Fruit fly (Drosophila melanogaster) whole organism, embryonic: Measurements from ENCODE around the gene CG6749.

ENCODE experiments used
- Asciz ChIP-seq: fragments of 200-800 bp; sonication (Bioruptor generic); optimal IDR thresholded peaks from 2 replicates; lab custom pipeline; 2017; ENCODE audit warnings: missing biosample characterization, mild to moderate bottlenecking, missing genetic modification characterization, missing genetic modification reagents
- Blimp-1 ChIP-seq: fragments of 200-800 bp; sonication (Bioruptor generic); optimal IDR thresholded peaks from 3 replicates; lab custom pipeline; 2018; ENCODE audit warnings: missing biosample characterization, missing genetic modification characterization, mild to moderate bottlenecking, moderate library complexity, missing genetic modification reagents
- CG11504 ChIP-seq: fragments of 200-800 bp; sonication (Bioruptor generic); optimal IDR thresholded peaks from 3 replicates; lab custom pipeline; 2019; ENCODE audit warnings: missing biosample characterization, mild to moderate bottlenecking, missing genetic modification characterization, moderate library complexity
- CG12659 ChIP-seq: fragments of 200-800 bp; sonication (Bioruptor generic); optimal IDR thresholded peaks from 3 replicates; lab custom pipeline; 2017; ENCODE audit warnings: mild to moderate bottlenecking, missing biosample characterization, missing genetic modification reagents, missing genetic modification characterization
- CG14014 ChIP-seq: fragments of 200-800 bp; sonication (Bioruptor generic); IDR thresholded peaks from 2 replicates; pipeline ENCODE4 v1.3.6; 2022; ENCODE audit warnings: missing biosample characterization, missing genetic modification characterization
- CG14441 ChIP-seq: fragments of 200-800 bp; sonication (Bioruptor generic); IDR thresholded peaks from 2 replicates; pipeline ENCODE4 v1.3.6; 2022; ENCODE audit warnings: missing biosample characterization, missing genetic modification characterization
- CG15696 ChIP-seq: fragments of 200-800 bp; sonication (Bioruptor generic); optimal IDR thresholded peaks from 2 replicates; lab custom pipeline; 2019; ENCODE audit warnings: missing biosample characterization, mild to moderate bottlenecking, missing genetic modification characterization, moderate library complexity
- CG16813 ChIP-seq: fragments of 200-800 bp; sonication (Bioruptor generic); IDR thresholded peaks from 3 replicates; pipeline ENCODE4 v1.3.6; 2022; ENCODE audit warnings: missing biosample characterization, missing genetic modification characterization; ENCODE audit not compliant: partially characterized antibody
- CG17912 ChIP-seq: fragments of 200-800 bp; sonication (Bioruptor generic); optimal IDR thresholded peaks from 2 replicates; lab custom pipeline; 2018; ENCODE audit warnings: missing biosample characterization, mild to moderate bottlenecking, missing genetic modification characterization
- CG18599 ChIP-seq: fragments of 200-800 bp; sonication (Bioruptor generic); optimal IDR thresholded peaks from 3 replicates; lab custom pipeline; 2017; ENCODE audit warnings: missing biosample characterization, missing genetic modification characterization, mild to moderate bottlenecking, moderate library complexity, missing genetic modification reagents
- CG2116 ChIP-seq: fragments of 200-800 bp; sonication (Bioruptor generic); optimal IDR thresholded peaks from 3 replicates; lab custom pipeline; 2018; ENCODE audit warnings: missing biosample characterization, mild to moderate bottlenecking, missing genetic modification characterization
- CG2129 ChIP-seq: fragments of 200-800 bp; sonication (Bioruptor generic); IDR thresholded peaks from 2 replicates; pipeline ENCODE4 v1.3.6; 2022; ENCODE audit warnings: missing biosample characterization, missing genetic modification characterization; ENCODE audit not compliant: partially characterized antibody
- CG2199 ChIP-seq: fragments of 200-800 bp; sonication (Bioruptor generic); IDR thresholded peaks from 3 replicates; pipeline ENCODE4 v1.3.6; 2022; ENCODE audit warnings: missing biosample characterization, missing genetic modification characterization
- CG2678 ChIP-seq: fragments of 200-800 bp; sonication (Bioruptor generic); optimal IDR thresholded peaks from 3 replicates; lab custom pipeline; 2019; ENCODE audit warnings: missing biosample characterization, mild to moderate bottlenecking, missing genetic modification characterization, moderate library complexity
- CG34376 ChIP-seq: fragments of 200-800 bp; sonication (Bioruptor generic); optimal IDR thresholded peaks from 2 replicates; lab custom pipeline; 2018; ENCODE audit warnings: missing biosample characterization, mild to moderate bottlenecking, missing genetic modification characterization
- CG4707 ChIP-seq: fragments of 200-800 bp; sonication (Bioruptor generic); optimal IDR thresholded peaks from 2 replicates; lab custom pipeline; 2018; ENCODE audit warnings: missing biosample characterization, mild to moderate bottlenecking, missing genetic modification characterization, moderate library complexity
- CG6272 ChIP-seq: fragments of 200-800 bp; sonication (Bioruptor generic); IDR thresholded peaks from 2 replicates; pipeline ENCODE4 v1.3.6; 2022; ENCODE audit warnings: missing biosample characterization, missing genetic modification characterization
- CG7963 ChIP-seq: fragments of 200-800 bp; sonication (Bioruptor generic); IDR thresholded peaks from 3 replicates; pipeline ENCODE4 v1.3.6; 2022; ENCODE audit warnings: missing biosample characterization, missing genetic modification characterization; ENCODE audit not compliant: partially characterized antibody
- CG8388 ChIP-seq: fragments of 200-800 bp; sonication (Bioruptor generic); optimal IDR thresholded peaks from 2 replicates; lab custom pipeline; 2019; ENCODE audit warnings: missing biosample characterization, mild to moderate bottlenecking, missing genetic modification characterization, moderate library complexity
- CG8924 ChIP-seq: fragments of 200-800 bp; optimal IDR thresholded peaks from 3 replicates; lab custom pipeline; 2019; ENCODE audit warnings: missing biosample characterization, mild to moderate bottlenecking, missing genetic modification characterization, moderate library complexity
- CG9817 ChIP-seq: fragments of 200-800 bp; sonication (Bioruptor generic); optimal IDR thresholded peaks from 2 replicates; lab custom pipeline; 2018; ENCODE audit warnings: missing biosample characterization, mild to moderate bottlenecking, missing genetic modification characterization, moderate library complexity
- Dll ChIP-seq: fragments of 200-800 bp; sonication (Bioruptor generic); IDR thresholded peaks from 4 replicates; pipeline ENCODE4 v1.3.6; 2022; ENCODE audit warnings: missing biosample characterization, missing genetic modification characterization; ENCODE audit not compliant: partially characterized antibody
- Ets65A ChIP-seq: fragments of 200-800 bp; sonication (Bioruptor generic); peaks from one replicate; lab custom pipeline; 2016; ENCODE audit warnings: missing biosample characterization, missing genetic modification characterization
- HHEX ChIP-seq: fragments of 200-800 bp; sonication (Bioruptor generic); optimal IDR thresholded peaks from 3 replicates; lab custom pipeline; 2017; ENCODE audit warnings: missing biosample characterization, mild to moderate bottlenecking, missing genetic modification characterization, missing genetic modification reagents
- HLH4C ChIP-seq: fragments of 200-800 bp; sonication (Bioruptor generic); IDR thresholded peaks from 3 replicates; pipeline ENCODE4 v1.3.6; 2022; ENCODE audit warnings: missing biosample characterization, missing genetic modification characterization; ENCODE audit not compliant: partially characterized antibody
- Hr39 ChIP-seq: fragments of >200 bp; optimal IDR thresholded peaks from 2 replicates; lab custom pipeline; 2017
- MESR4 ChIP-seq: fragments of 200-800 bp; sonication (Bioruptor generic); optimal IDR thresholded peaks from 2 replicates; lab custom pipeline; 2018; ENCODE audit warnings: missing biosample characterization, mild to moderate bottlenecking, missing genetic modification characterization, moderate library complexity
- Pdp1 ChIP-seq, 2 experiments: fragments of 200-800 bp; sonication (Bioruptor generic); optimal IDR thresholded peaks; 3 replicates each; lab custom pipeline; 2016; ENCODE audit warnings: missing biosample characterization in 2 of 2, missing genetic modification characterization in 2 of 2, mild to moderate bottlenecking in 1 of 2, moderate library complexity in 1 of 2
- YL-1 ChIP-seq: fragments of 200-800 bp; sonication (Bioruptor generic); optimal IDR thresholded peaks from 3 replicates; lab custom pipeline; 2017; ENCODE audit warnings: missing biosample characterization, mild to moderate bottlenecking, missing genetic modification characterization
- br ChIP-seq: fragments of >200 bp; optimal IDR thresholded peaks from 2 replicates; lab custom pipeline; 2017
- chinmo ChIP-seq: fragments of 200-800 bp; sonication (Bioruptor generic); IDR thresholded peaks from 4 replicates; pipeline ENCODE4 v1.3.6; 2022; ENCODE audit warnings: missing biosample characterization, missing genetic modification characterization; ENCODE audit not compliant: partially characterized antibody
- croc ChIP-seq: fragments of 200-800 bp; sonication (Bioruptor generic); conservative IDR thresholded peaks from 3 replicates; pipeline ENCODE4 v1.3.6; 2022; ENCODE audit warnings: missing biosample characterization, missing genetic modification characterization
- cwo ChIP-seq: fragments of 200-800 bp; sonication (Bioruptor generic); optimal IDR thresholded peaks from 3 replicates; lab custom pipeline; 2017; ENCODE audit warnings: missing biosample characterization, missing genetic modification characterization, mild to moderate bottlenecking, moderate library complexity, missing genetic modification reagents
- gcm ChIP-seq: fragments of 200-800 bp; sonication (Bioruptor generic); optimal IDR thresholded peaks from 2 replicates; lab custom pipeline; 2019; ENCODE audit warnings: missing biosample characterization, mild to moderate bottlenecking, missing genetic modification characterization, moderate library complexity
- lilli ChIP-seq: fragments of 200-800 bp; sonication (Bioruptor generic); optimal IDR thresholded peaks from 3 replicates; lab custom pipeline; 2016; ENCODE audit warnings: missing biosample characterization, missing genetic modification characterization
- mam ChIP-seq: fragments of 200-800 bp; sonication (Bioruptor generic); optimal IDR thresholded peaks from 3 replicates; lab custom pipeline; 2016; ENCODE audit warnings: missing biosample characterization, missing genetic modification characterization
- mld ChIP-seq: fragments of 200-800 bp; sonication (Bioruptor generic); IDR thresholded peaks from 3 replicates; pipeline ENCODE4 v1.3.6; 2022; ENCODE audit warnings: missing biosample characterization, missing genetic modification characterization; ENCODE audit not compliant: partially characterized antibody
- nerfin-1 ChIP-seq: fragments of 200-800 bp; sonication (Bioruptor generic); optimal IDR thresholded peaks from 3 replicates; lab custom pipeline; 2019; ENCODE audit warnings: missing biosample characterization, mild to moderate bottlenecking, missing genetic modification characterization, moderate library complexity
- onecut ChIP-seq: fragments of 200-800 bp; sonication (Bioruptor generic); IDR thresholded peaks from 2 replicates; pipeline ENCODE4 v1.3.6; 2022; ENCODE audit warnings: missing biosample characterization, missing genetic modification characterization
- sna ChIP-seq: fragments of 200-800 bp; sonication (Bioruptor generic); IDR thresholded peaks from 2 replicates; pipeline ENCODE4 v1.3.6; 2022; ENCODE audit warnings: missing biosample characterization, missing genetic modification characterization; ENCODE audit not compliant: partially characterized antibody
- sr ChIP-seq: fragments of 200-800 bp; sonication (Bioruptor generic); IDR thresholded peaks from 3 replicates; pipeline ENCODE4 v1.3.6; 2022; ENCODE audit warnings: missing biosample characterization, missing genetic modification characterization
- unc-4 ChIP-seq: fragments of 200-800 bp; sonication (Bioruptor generic); IDR thresholded peaks from 2 replicates; pipeline ENCODE4 v1.3.6; 2022; ENCODE audit warnings: missing biosample characterization, missing genetic modification characterization; ENCODE audit not compliant: partially characterized antibody
- yki ChIP-seq: fragments of >200 bp; optimal IDR thresholded peaks from 3 replicates; lab custom pipeline; 2018

CG6749 gene

DNA sequence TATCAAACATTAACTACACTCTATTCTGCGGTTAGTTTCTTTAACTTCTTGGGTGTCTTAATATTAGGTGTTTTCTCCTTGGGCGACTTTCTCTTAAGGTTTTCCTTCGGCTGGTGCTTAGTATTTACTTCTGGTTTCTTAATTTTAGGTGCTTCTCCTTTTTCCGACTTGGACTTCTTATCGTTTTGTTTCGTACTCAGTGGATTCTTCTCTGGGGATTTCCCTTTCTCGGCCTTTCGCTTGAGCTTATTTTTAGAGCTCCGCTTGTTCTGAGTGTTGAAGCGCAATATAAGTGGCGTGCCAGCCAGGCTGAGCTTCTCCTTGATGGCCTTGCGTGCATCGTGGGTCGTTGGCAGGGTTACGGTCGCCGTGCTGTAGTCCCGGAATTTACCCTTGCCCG lies 15.8 kb downstream of the CG6749 start:
- TF ChIP-seq yki: no peak
- TF ChIP-seq br (lab: Kevin White, UChicago): no peak
- TF ChIP-seq CG8388: no peak
- TF ChIP-seq CG7963 (GFP tag; lab: Robert Waterston, UW): 0 out of 3 replicates have a peak, but pooled peaks have one; percentile 15
- no peak for TF ChIP-seq CG12659 (GFP tag; lab: Kevin White, UChicago)
- TF ChIP-seq, all 482 proteins: peak for 1

DNA sequence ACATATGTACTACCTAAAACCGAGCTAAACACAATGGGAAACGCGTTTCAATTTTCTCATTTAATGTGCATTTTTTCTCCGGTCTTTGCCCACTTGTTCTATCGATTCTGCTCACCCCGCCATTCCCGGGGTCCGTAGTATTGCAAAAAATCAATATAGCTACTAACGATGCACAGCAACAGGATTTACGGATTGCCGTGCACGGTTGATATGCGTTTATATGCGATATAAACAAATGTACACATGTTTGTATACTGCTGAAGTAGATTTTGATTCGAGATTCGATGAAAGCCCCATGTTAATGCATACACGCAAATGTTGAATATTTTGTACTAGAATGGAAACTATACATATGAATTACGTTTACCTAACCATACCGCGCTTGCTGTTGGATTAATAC lies 16.5 kb downstream of the CG6749 start:
- TF ChIP-seq CG2199 (no peak), onecut (GFP tag; lab: Robert Waterston, UW) (peak; percentile 52)

DNA sequence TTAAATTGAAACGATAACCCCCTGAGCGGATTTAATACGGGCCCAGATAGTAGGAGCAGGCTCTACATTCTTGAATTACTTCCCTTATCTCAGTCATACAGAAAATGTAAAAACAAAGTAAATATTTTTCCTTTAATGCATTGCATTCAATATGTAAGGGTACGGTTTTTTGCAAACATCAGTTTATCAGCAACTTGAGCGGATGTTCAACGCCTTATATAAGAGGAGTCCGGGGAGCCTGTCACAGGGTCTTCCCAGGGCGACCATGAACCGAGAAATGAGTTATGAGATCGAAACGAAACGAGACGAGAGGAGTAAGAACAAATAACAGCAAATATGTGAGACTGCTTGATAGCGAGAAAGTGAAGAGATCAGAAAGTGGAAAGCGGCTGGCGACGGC lies 17.0 kb downstream of the CG6749 start:
- TF ChIP-seq Pdp1 (GFP tag; optimal IDR thresholded peaks at IDR 0.05; lab: Kevin White, UChicago) (peak in 1 of 2 experiments; percentile 40), gcm (GFP tag; lab: Kevin White, UChicago) (peak; percentile 62), cwo (GFP tag; lab: Kevin White, UChicago) (no peak), CG14014 (GFP tag; lab: Robert Waterston, UW) (no peak)

DNA sequence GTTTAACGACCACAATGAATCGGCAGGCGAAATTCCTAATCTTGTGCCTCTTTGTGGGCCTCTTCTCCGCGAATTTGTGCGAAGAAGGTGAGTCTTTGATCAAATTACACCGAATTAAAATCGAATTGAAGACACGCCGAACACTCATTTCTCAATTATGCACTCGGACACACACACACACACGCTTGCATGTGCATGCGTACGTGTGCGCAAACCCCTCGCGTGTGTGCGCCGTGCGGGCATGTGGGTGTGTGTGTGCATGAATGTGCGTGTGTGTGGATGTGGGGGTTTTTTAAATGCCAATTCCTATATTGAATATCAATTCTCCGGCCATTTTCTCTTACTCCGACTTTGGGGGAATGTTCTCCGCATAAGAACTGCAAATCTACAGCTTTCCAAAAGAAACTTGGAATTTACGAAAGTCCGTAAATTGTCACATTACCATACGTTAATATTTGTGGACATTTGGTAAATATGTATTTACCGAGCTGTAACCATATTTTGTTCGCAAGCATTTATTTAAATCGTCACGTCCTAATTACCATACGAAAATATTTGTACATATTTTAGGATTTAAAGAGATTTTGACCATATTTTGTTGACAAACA lies 19.0 kb downstream of the CG6749 start:
- TF ChIP-seq croc (GFP tag; lab: Robert Waterston, UW) (no peak), CG2678 (tag; lab: Kevin White, UChicago) (no peak), Ets65A (GFP tag; lab: Kevin White, UChicago) (no peak), mam (GFP tag; lab: Kevin White, UChicago) (no peak), Hr39 (lab: Kevin White, UChicago) (peak; percentile 95), CG9817 (no peak), CG8388 (no peak), CG16813 (no peak), lilli (GFP tag; lab: Kevin White, UChicago) (no peak), CG17912 (peak; percentile 2), CG8924 (no peak), sna (GFP tag; lab: Robert Waterston, UW) (no peak), CG11504 (tag; lab: Kevin White, UChicago) (no peak), CG14441 (GFP tag; lab: Robert Waterston, UW) (0 out of 2 replicates have a peak, but pooled peaks have one; percentile 17), CG34376 (GFP tag; lab: Kevin White, UChicago) (peak; percentile 10), unc-4 (GFP tag; lab: Robert Waterston, UW) (no peak), HLH4C (no peak), Blimp-1 (GFP tag; lab: Kevin White, UChicago) (no peak), CG4707 (GFP tag; lab: Kevin White, UChicago) (no peak), chinmo (GFP tag; lab: Robert Waterston, UW) (peak; percentile 93; the same call in 3 of the 4 replicates), sr (GFP tag; lab: Robert Waterston, UW) (peak; percentile 84), onecut (GFP tag; lab: Robert Waterston, UW) (0 out of 2 replicates have a peak, but pooled peaks have one; percentile 3), nerfin-1 (tag; lab: Kevin White, UChicago) (peak; percentile 3), MESR4 (GFP tag; lab: Kevin White, UChicago) (peak; percentile 76), CG6272 (no peak), CG18599 (GFP tag; lab: Kevin White, UChicago) (peak; percentile 9), CG15696 (tag; lab: Kevin White, UChicago) (no peak), CG2129 (no peak; the same call in 1 of the 2 replicates), Asciz (peak; percentile 30), Dll (GFP tag; lab: Robert Waterston, UW) (0 out of 4 replicates have a peak, but pooled peaks have one; percentile 26), HHEX (GFP tag; lab: Kevin White, UChicago) (no peak), mld (no peak), CG2116 (GFP tag; lab: Kevin White, UChicago) (no peak), YL-1 (GFP tag; lab: Kevin White, UChicago) (peak; percentile 71)
